Fruit fly (Drosophila melanogaster) whole organism, embryonic: Measurements from ENCODE around the gene Scgbeta.

Experiments used
- CG14860 ChIP-seq: fragments of 200-800 bp; sonication (Bioruptor generic); IDR thresholded peaks from 3 replicates; pipeline ENCODE4 v1.3.6; 2022; ENCODE audit warnings: missing biosample characterization, missing genetic modification characterization; ENCODE audit not compliant: partially characterized antibody
- CG17802 ChIP-seq: fragments of 200-800 bp; sonication (Bioruptor generic); optimal IDR thresholded peaks from 2 replicates; lab custom pipeline; 2018; ENCODE audit warnings: missing biosample characterization, mild to moderate bottlenecking, missing genetic modification characterization, moderate library complexity
- CG4707 ChIP-seq: fragments of 200-800 bp; sonication (Bioruptor generic); optimal IDR thresholded peaks from 2 replicates; lab custom pipeline; 2018; ENCODE audit warnings: missing biosample characterization, mild to moderate bottlenecking, missing genetic modification characterization, moderate library complexity
- CG9609 ChIP-seq: fragments of 200-800 bp; sonication (Bioruptor generic); optimal IDR thresholded peaks from 3 replicates; lab custom pipeline; 2016; ENCODE audit warnings: missing biosample characterization, missing genetic modification characterization
- HLH4C ChIP-seq: fragments of 200-800 bp; sonication (Bioruptor generic); IDR thresholded peaks from 3 replicates; pipeline ENCODE4 v1.3.6; 2022; ENCODE audit warnings: missing biosample characterization, missing genetic modification characterization; ENCODE audit not compliant: partially characterized antibody
- Scr ChIP-seq: fragments of 200-800 bp; sonication (Bioruptor generic); IDR thresholded peaks from 2 replicates; pipeline ENCODE4 v1.3.6; 2022; ENCODE audit warnings: missing biosample characterization, missing genetic modification characterization; ENCODE audit not compliant: partially characterized antibody
- Tbp ChIP-seq: fragments of >200 bp; optimal IDR thresholded peaks from 2 replicates; lab custom pipeline; 2018; ENCODE audit warnings: missing biosample characterization, missing genetic modification characterization
- pita ChIP-seq: fragments of 200-800 bp; sonication (Bioruptor generic); optimal IDR thresholded peaks from 2 replicates; lab custom pipeline; 2017; ENCODE audit warnings: missing biosample characterization, mild to moderate bottlenecking, missing genetic modification characterization

dm6 chr3R:12383784-12384183 is 38.4 kb downstream of the Scgbeta start:
- TF ChIP-seq pita (GFP tag; lab: Kevin White, UChicago) (no peak), CG9609 (GFP tag; lab: Kevin White, UChicago) (no peak), Tbp (no peak), CG14860 (GFP tag; lab: Robert Waterston, UW) (no peak), CG17802 (no peak), Scr (GFP tag; lab: Robert Waterston, UW) (no peak), HLH4C (GFP tag; lab: Robert Waterston, UW) (no peak), CG4707 (GFP tag; lab: Kevin White, UChicago) (no peak)
